Worm (Caenorhabditis elegans): Measurements from ENCODE around the gene srw-8.

- TF ChIP-seq R02D3.7 (tag; optimal IDR thresholded peaks at IDR 0.05) (no peak), unc-62 (GFP tag; optimal IDR thresholded peaks at IDR 0.05) (no peak), fos-1 (tag; optimal IDR thresholded peaks at IDR 0.05) (no peak)
Measured at ce11 chrV:3017930-3018329, 16.2 kb downstream of the srw-8 start.
